Fruit fly (Drosophila melanogaster): ENCODE data around the gene CarT.

Gene CarT

DNA sequence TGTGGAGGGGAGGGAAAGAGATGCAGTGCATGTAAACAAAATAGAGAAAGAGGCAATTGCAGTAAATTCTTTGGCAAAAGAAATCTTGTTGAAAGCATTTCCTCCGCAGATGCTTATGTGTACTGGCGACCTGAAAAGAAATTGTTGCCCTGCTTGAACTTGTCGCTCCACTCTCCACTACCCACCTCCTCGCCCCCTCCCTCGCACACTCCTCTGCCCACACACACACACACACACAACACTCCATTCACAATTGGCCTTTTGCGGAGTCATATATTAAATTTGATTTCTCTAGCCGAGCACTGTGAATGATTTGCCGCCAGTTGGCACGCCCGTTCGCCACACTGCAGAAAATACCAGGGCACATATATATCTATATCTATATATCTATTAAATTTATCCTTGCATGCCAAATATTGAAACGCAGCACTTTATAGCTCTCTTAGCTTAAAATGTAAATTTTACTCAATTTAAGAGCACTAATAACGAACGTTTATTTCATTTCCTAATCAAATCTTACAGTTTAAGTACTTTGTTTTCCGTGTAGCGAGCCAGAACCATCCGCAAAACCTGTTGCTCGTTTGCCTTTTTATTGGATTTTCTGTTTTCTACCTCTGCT is 28.9 kb upstream of the CarT start (continued):
- TF ChIP-seq Drgx (GFP tag; IDR thresholded peaks at IDR 0.05) = peak; percentile 86
- TF ChIP-seq CkIIα-i1 (GFP tag; IDR thresholded peaks at IDR 0.05) = no peak
- peak; percentile 45 for TF ChIP-seq CG6654 (GFP tag; optimal IDR thresholded peaks at IDR 0.05)
- TF ChIP-seq ranshi (GFP tag; IDR thresholded peaks at IDR 0.05) = peak; percentile 80
- TF ChIP-seq CG4854 (GFP tag; optimal IDR thresholded peaks at IDR 0.05) = peak; percentile 49
- TF ChIP-seq pfk (GFP tag; optimal IDR thresholded peaks at IDR 0.05) = no peak
- no peak for TF ChIP-seq h (optimal IDR thresholded peaks at IDR 0.05)
- TF ChIP-seq CG5245 (GFP tag; optimal IDR thresholded peaks at IDR 0.05) = no peak
- TF ChIP-seq CG15479 (GFP tag; optimal IDR thresholded peaks at IDR 0.05) = no peak
- no peak for TF ChIP-seq CG9797 (GFP tag; optimal IDR thresholded peaks at IDR 0.05)
- TF ChIP-seq tio (GFP tag; optimal IDR thresholded peaks at IDR 0.05) = peak; percentile 57
- peak; percentile 54 for TF ChIP-seq E2f2 (GFP tag; IDR thresholded peaks at IDR 0.05)
- TF ChIP-seq CG2129 (GFP tag; IDR thresholded peaks at IDR 0.05; ENCODE audit: partially characterized antibody) = no peak
- TF ChIP-seq sisA (GFP tag; IDR thresholded peaks at IDR 0.05) = peak; percentile 41; the same call in 1 of the 2 replicates
- TF ChIP-seq wek (GFP tag; optimal IDR thresholded peaks at IDR 0.05) = no peak
- no peak for TF ChIP-seq gce (GFP tag; IDR thresholded peaks at IDR 0.05)
- TF ChIP-seq Asciz (GFP tag; optimal IDR thresholded peaks at IDR 0.05) = peak; percentile 55
- TF ChIP-seq da (GFP tag; optimal IDR thresholded peaks at IDR 0.05) = no peak
- TF ChIP-seq crol (GFP tag; IDR thresholded peaks at IDR 0.05) = peak; percentile 88
- peak; percentile 68 for TF ChIP-seq CG10979 (tag; optimal IDR thresholded peaks at IDR 0.05)
- TF ChIP-seq H15 (GFP tag; IDR thresholded peaks at IDR 0.05) = no peak
- peak; percentile 30 for TF ChIP-seq nmo (GFP tag; optimal IDR thresholded peaks at IDR 0.05)
- TF ChIP-seq Vsx1 (GFP tag; optimal IDR thresholded peaks at IDR 0.05) = peak; percentile 48
- peak; percentile 49 for TF ChIP-seq kah (GFP tag; optimal IDR thresholded peaks at IDR 0.05)
- no peak for TF ChIP-seq Scr (GFP tag; IDR thresholded peaks at IDR 0.05; ENCODE audit: partially characterized antibody)
- TF ChIP-seq CG10274 (GFP tag; optimal IDR thresholded peaks at IDR 0.05) = peak; percentile 59
- TF ChIP-seq mirr (GFP tag; optimal IDR thresholded peaks at IDR 0.05) = no peak
- no peak for TF ChIP-seq pros (GFP tag; optimal IDR thresholded peaks at IDR 0.05)
- no peak for TF ChIP-seq ash1 (GFP tag; optimal IDR thresholded peaks at IDR 0.05)
- no peak for TF ChIP-seq CG10462 (GFP tag; optimal IDR thresholded peaks at IDR 0.05)
- TF ChIP-seq CG33213 (GFP tag; optimal IDR thresholded peaks at IDR 0.05) = peak; percentile 40
- no peak for TF ChIP-seq zen2 (GFP tag; IDR thresholded peaks at IDR 0.05; ENCODE audit: partially characterized antibody)
- peak; percentile 52 for TF ChIP-seq D19A (tag; optimal IDR thresholded peaks at IDR 0.05)
- peak; percentile 38 for TF ChIP-seq CG12219 (GFP tag; optimal IDR thresholded peaks at IDR 0.05)
- TF ChIP-seq Hr51 (GFP tag; optimal IDR thresholded peaks at IDR 0.05) = peak; percentile 41 to 60
- TF ChIP-seq klu (GFP tag; IDR thresholded peaks at IDR 0.05) = peak; percentile 78
- TF ChIP-seq Ptx1 (GFP tag; IDR thresholded peaks at IDR 0.05) = peak; percentile 74
- no peak for TF ChIP-seq CG12744 (GFP tag; optimal IDR thresholded peaks at IDR 0.05)
- peak; percentile 15; the same call in 1 of the 3 replicates for TF ChIP-seq B-H1 (GFP tag; IDR thresholded peaks at IDR 0.05)
- peak; percentile 63 for TF ChIP-seq CG10267 (tag; optimal IDR thresholded peaks at IDR 0.05)
- TF ChIP-seq CG18262 (tag; optimal IDR thresholded peaks at IDR 0.05) = peak; percentile 68
- TF ChIP-seq MTF-1 (GFP tag; optimal IDR thresholded peaks at IDR 0.05; ENCODE audit: borderline replicate concordance) = no peak
- TF ChIP-seq fd102C (GFP tag; optimal IDR thresholded peaks at IDR 0.05) = no peak
- TF ChIP-seq Sox100B (GFP tag; optimal IDR thresholded peaks at IDR 0.05) = peak; percentile 50
- TF ChIP-seq nerfin-1 (tag; optimal IDR thresholded peaks at IDR 0.05) = no peak
- peak; percentile 24; the same call in 1 of the 3 replicates for TF ChIP-seq croc (GFP tag; conservative IDR thresholded peaks at IDR 0.05)
- peak; percentile 19 for TF ChIP-seq Myb (GFP tag; optimal IDR thresholded peaks at IDR 0.05)
- 0 out of 2 replicates have a peak, but pooled peaks have one; percentile 22 for TF ChIP-seq ara (GFP tag; IDR thresholded peaks at IDR 0.05)
- no peak for TF ChIP-seq Doc2 (GFP tag; IDR thresholded peaks at IDR 0.05)
- TF ChIP-seq CG9215 (GFP tag; IDR thresholded peaks at IDR 0.05) = peak; percentile 73
